Worm (Caenorhabditis elegans) whole organism, young adult: ENCODE results near the gene ten-1.
A peak's percentile ranks its signal among the peaks of the same experiment; 100 is the strongest.

Experiments
- B0019.2 ChIP-seq: fragments of 200-800 bp; sonication (Bioruptor generic); conservative IDR thresholded peaks from 2 replicates; pipeline ENCODE4 v1.3.6; 2022; ENCODE audit warnings: missing genetic modification reagents, missing genetic modification characterization, missing compliant biosample characterization
- C17E4.6 ChIP-seq: fragments of 200-800 bp; sonication (Bioruptor generic); IDR thresholded peaks from 2 replicates; pipeline ENCODE4 v1.3.6; 2022; ENCODE audit warnings: missing genetic modification reagents, missing genetic modification characterization, missing compliant biosample characterization
- F22D6.2 ChIP-seq: sonication (generic microtip); optimal IDR thresholded peaks from 2 replicates; lab custom pipeline; 2016; ENCODE audit warnings: mild to moderate bottlenecking, missing genetic modification characterization, missing compliant biosample characterization
- F49E8.2 ChIP-seq: sonication (generic microtip); optimal IDR thresholded peaks from 3 replicates; lab custom pipeline; 2017; ENCODE audit warnings: missing genetic modification characterization, mild to moderate bottlenecking, missing compliant biosample characterization, antibody characterized with exemption, moderate library complexity; ENCODE audit not compliant: insufficient read depth
- F55B11.4 ChIP-seq: sonication (generic microtip); optimal IDR thresholded peaks from 2 replicates; lab custom pipeline; 2016; ENCODE audit warnings: missing compliant biosample characterization, missing genetic modification characterization, borderline replicate concordance; ENCODE audit not compliant: insufficient read depth
- K11D2.4 ChIP-seq: fragments of 200-800 bp; sonication (Bioruptor generic); IDR thresholded peaks from 2 replicates; pipeline ENCODE4 v1.3.6; 2022; ENCODE audit warnings: missing genetic modification reagents, missing genetic modification characterization, missing compliant biosample characterization
- Y56A3A.18 ChIP-seq: fragments of 200-800 bp; sonication (Bioruptor generic); IDR thresholded peaks from 2 replicates; pipeline ENCODE4 v1.3.6; 2022; ENCODE audit warnings: missing genetic modification reagents, missing genetic modification characterization, missing compliant biosample characterization
- Y95B8A.8 ChIP-seq: fragments of 200-800 bp; sonication (Bioruptor generic); IDR thresholded peaks from 2 replicates; pipeline ENCODE4 v1.3.6; 2022; ENCODE audit warnings: missing genetic modification reagents, missing genetic modification characterization, missing compliant biosample characterization
- aptf-3 ChIP-seq: fragments of 200-800 bp; sonication (Bioruptor generic); IDR thresholded peaks from 2 replicates; pipeline ENCODE4 v1.3.6; 2022; ENCODE audit warnings: missing genetic modification characterization, missing compliant biosample characterization
- atf-7 ChIP-seq: sonication (generic microtip); optimal IDR thresholded peaks from 2 replicates; lab custom pipeline; 2017; ENCODE audit warnings: mild to moderate bottlenecking, missing genetic modification characterization, missing compliant biosample characterization
- attf-3 ChIP-seq: fragments of 200-800 bp; sonication (Bioruptor generic); conservative IDR thresholded peaks from 2 replicates; pipeline ENCODE4 v1.3.6; 2022; ENCODE audit warnings: missing genetic modification reagents, missing genetic modification characterization, missing compliant biosample characterization
- attf-6 ChIP-seq: fragments of 200-800 bp; sonication (Bioruptor generic); IDR thresholded peaks from 2 replicates; pipeline ENCODE4 v1.3.6; 2022; ENCODE audit warnings: missing genetic modification reagents, missing genetic modification characterization, missing compliant biosample characterization
- cebp-2 ChIP-seq: fragments of 200-800 bp; sonication (Bioruptor generic); IDR thresholded peaks from 2 replicates; pipeline ENCODE4 v1.3.6; 2022; ENCODE audit warnings: missing genetic modification characterization, missing compliant biosample characterization
- ceh-58 ChIP-seq: fragments of 200-800 bp; sonication (Bioruptor generic); IDR thresholded peaks from 2 replicates; pipeline ENCODE4 v1.3.6; 2022; ENCODE audit warnings: missing genetic modification characterization, missing compliant biosample characterization
- ceh-91 ChIP-seq: fragments of 200-800 bp; sonication (Bioruptor generic); IDR thresholded peaks from 2 replicates; pipeline ENCODE4 v1.3.6; 2022; ENCODE audit warnings: missing genetic modification reagents, missing genetic modification characterization, missing compliant biosample characterization
- dpl-1 ChIP-seq: fragments of 150-350 bp; optimal IDR thresholded peaks from 2 replicates; lab custom pipeline; 2014; ENCODE audit warnings: missing biosample characterization, missing genetic modification reagents, missing genetic modification characterization
- egrh-3 ChIP-seq: fragments of 200-800 bp; sonication (Bioruptor generic); IDR thresholded peaks from 2 replicates; pipeline ENCODE4 v1.3.6; 2022; ENCODE audit warnings: missing genetic modification reagents, missing genetic modification characterization, missing compliant biosample characterization
- fkh-3 ChIP-seq: sonication (generic microtip); optimal IDR thresholded peaks from 2 replicates; lab custom pipeline; 2016; ENCODE audit warnings: mild to moderate bottlenecking, missing genetic modification characterization, missing compliant biosample characterization
- hlh-12 ChIP-seq: sonication (generic microtip); optimal IDR thresholded peaks from 2 replicates; lab custom pipeline; 2016; ENCODE audit warnings: missing genetic modification characterization, missing compliant biosample characterization
- hsf-1 ChIP-seq: fragments of 200-800 bp; sonication (Bioruptor generic); IDR thresholded peaks from 2 replicates; pipeline ENCODE4 v1.3.6; 2022; ENCODE audit warnings: missing genetic modification reagents, missing genetic modification characterization, missing compliant biosample characterization
- lin-26 ChIP-seq: fragments of 200-800 bp; sonication (Bioruptor generic); IDR thresholded peaks from 2 replicates; pipeline ENCODE4 v1.3.6; 2022; ENCODE audit warnings: missing genetic modification reagents, missing genetic modification characterization, missing compliant biosample characterization
- lin-54 ChIP-seq: fragments of 200-800 bp; sonication (Bioruptor generic); optimal IDR thresholded peaks from 2 replicates; lab custom pipeline; 2018; ENCODE audit warnings: mild to moderate bottlenecking, missing genetic modification characterization, missing compliant biosample characterization
- lir-1 ChIP-seq: fragments of 200-800 bp; sonication (Bioruptor generic); conservative IDR thresholded peaks from 2 replicates; pipeline ENCODE4 v1.3.6; 2022; ENCODE audit warnings: missing genetic modification reagents, missing genetic modification characterization, missing compliant biosample characterization
- madf-10 ChIP-seq: sonication (generic microtip); optimal IDR thresholded peaks from 2 replicates; lab custom pipeline; 2016; ENCODE audit warnings: mild to moderate bottlenecking, missing genetic modification characterization, missing compliant biosample characterization
- madf-6 ChIP-seq: fragments of 200-800 bp; sonication (Bioruptor generic); IDR thresholded peaks from 2 replicates; pipeline ENCODE4 v1.3.6; 2022; ENCODE audit warnings: missing genetic modification reagents, missing genetic modification characterization, missing compliant biosample characterization
- madf-8 ChIP-seq: fragments of 200-800 bp; sonication (Bioruptor generic); conservative IDR thresholded peaks from 2 replicates; pipeline ENCODE4 v1.3.6; 2022; ENCODE audit warnings: missing genetic modification reagents, missing genetic modification characterization, missing compliant biosample characterization
- mel-28 ChIP-seq: sonication (generic microtip); optimal IDR thresholded peaks from 2 replicates; lab custom pipeline; 2016; ENCODE audit warnings: borderline replicate concordance, mild to moderate bottlenecking, missing genetic modification characterization, missing compliant biosample characterization
- nfya-1 ChIP-seq: sonication (generic microtip); optimal IDR thresholded peaks from 2 replicates; lab custom pipeline; 2017; ENCODE audit warnings: antibody characterized with exemption, missing compliant biosample characterization, missing genetic modification characterization, borderline replicate concordance; ENCODE audit not compliant: insufficient read depth
- nfya-2 ChIP-seq: fragments of 200-800 bp; sonication (Bioruptor generic); IDR thresholded peaks from 2 replicates; pipeline ENCODE4 v1.3.6; 2022; ENCODE audit warnings: missing genetic modification reagents, missing genetic modification characterization, missing compliant biosample characterization
- nhr-179 ChIP-seq: sonication (generic microtip); optimal IDR thresholded peaks from 2 replicates; lab custom pipeline; 2016; ENCODE audit warnings: mild to moderate bottlenecking, missing genetic modification characterization, missing compliant biosample characterization
- pha-4 ChIP-seq: fragments of 150-350 bp; sonication (generic microtip); optimal IDR thresholded peaks from 2 replicates; lab custom pipeline; 2014; ENCODE audit warnings: missing biosample characterization, missing genetic modification reagents, missing genetic modification characterization
- rcor-1 ChIP-seq: fragments of 200-800 bp; sonication (Bioruptor generic); IDR thresholded peaks from 2 replicates; pipeline ENCODE4 v1.3.6; 2022; ENCODE audit warnings: missing genetic modification reagents, missing genetic modification characterization, missing compliant biosample characterization
- repo-1 ChIP-seq: sonication (generic microtip); optimal IDR thresholded peaks from 2 replicates; lab custom pipeline; 2017; ENCODE audit warnings: mild to moderate bottlenecking, missing genetic modification characterization, missing compliant biosample characterization
- snpc-3.4 ChIP-seq: sonication (generic microtip); optimal IDR thresholded peaks from 2 replicates; lab custom pipeline; 2017; ENCODE audit warnings: missing genetic modification characterization, mild to moderate bottlenecking, missing compliant biosample characterization, antibody characterized with exemption, moderate library complexity, missing genotype, missing genetic modification reagents
- somi-1 ChIP-seq: fragments of 200-800 bp; sonication (Bioruptor generic); optimal IDR thresholded peaks from 2 replicates; lab custom pipeline; 2018; ENCODE audit warnings: mild to moderate bottlenecking, missing genetic modification characterization, missing compliant biosample characterization
- ztf-18 ChIP-seq: sonication (generic microtip); optimal IDR thresholded peaks from 2 replicates; lab custom pipeline; 2016; ENCODE audit warnings: missing genotype, mild to moderate bottlenecking, missing genetic modification characterization, missing compliant biosample characterization
- ztf-25 ChIP-seq: fragments of 200-800 bp; sonication (Bioruptor generic); IDR thresholded peaks from 2 replicates; pipeline ENCODE4 v1.3.6; 2022; ENCODE audit warnings: missing genetic modification reagents, missing genetic modification characterization, missing compliant biosample characterization
- ztf-26 ChIP-seq: sonication (generic microtip); optimal IDR thresholded peaks from 2 replicates; lab custom pipeline; 2017; ENCODE audit warnings: missing genetic modification characterization, missing compliant biosample characterization
- ztf-28 ChIP-seq: fragments of 200-800 bp; sonication (Bioruptor generic); IDR thresholded peaks from 2 replicates; pipeline ENCODE4 v1.3.6; 2022; ENCODE audit warnings: missing genetic modification reagents, missing genetic modification characterization, missing compliant biosample characterization
- ztf-3 ChIP-seq: fragments of 200-800 bp; sonication (Bioruptor generic); optimal IDR thresholded peaks from 2 replicates; lab custom pipeline; 2018; ENCODE audit warnings: mild to moderate bottlenecking, missing genetic modification characterization, missing compliant biosample characterization
- ztf-6 ChIP-seq: fragments of 200-800 bp; sonication (Bioruptor generic); IDR thresholded peaks from 2 replicates; pipeline ENCODE4 v1.3.6; 2022; ENCODE audit warnings: missing genetic modification reagents, missing genetic modification characterization, missing compliant biosample characterization

ten-1 gene

DNA sequence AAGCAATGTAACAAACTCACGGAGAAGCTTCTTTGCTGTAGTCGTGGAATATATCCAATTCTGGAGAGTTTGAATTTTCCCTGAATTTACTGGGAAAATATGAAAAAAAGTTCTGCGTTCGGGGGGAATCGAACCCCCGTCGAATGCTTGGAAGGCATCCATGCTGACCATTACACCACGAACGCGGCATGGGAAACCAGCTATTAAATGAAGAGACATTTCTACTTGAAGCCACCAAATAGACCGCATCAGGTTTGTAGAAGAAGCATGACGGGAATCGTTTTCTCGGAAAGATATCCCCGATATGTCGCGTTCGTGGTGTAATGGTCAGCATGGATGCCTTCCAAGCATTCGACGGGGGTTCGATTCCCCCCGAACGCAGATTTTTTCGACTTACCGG lies 67.8 kb downstream of the ten-1 start (continued):
- no peak for TF ChIP-seq attf-3
- TF ChIP-seq madf-10 (tag; lab: Kevin White, UChicago), result peak; percentile 5
- no peak for TF ChIP-seq Y95B8A.8 (GFP tag; lab: Robert Waterston, UW)
- no peak for TF ChIP-seq B0019.2 (GFP tag; lab: Robert Waterston, UW)
- peak; percentile 19; the same call in 1 of the 2 replicates for TF ChIP-seq rcor-1
- peak; percentile 81 for TF ChIP-seq lin-26 (GFP tag; lab: Robert Waterston, UW)
- TF ChIP-seq repo-1 (tag; lab: Kevin White, UChicago), result no peak
- no peak for TF ChIP-seq nfya-2 (GFP tag; lab: Robert Waterston, UW)
- no peak for TF ChIP-seq nhr-179
- TF ChIP-seq mel-28 (tag; lab: Kevin White, UChicago), result no peak
- peak; percentile 8 for TF ChIP-seq snpc-3.4 (tag; lab: Kevin White, UChicago)
- 0 out of 2 replicates have a peak, but pooled peaks have one; percentile 3 for TF ChIP-seq ceh-58 (GFP tag; lab: Robert Waterston, UW)
- TF ChIP-seq somi-1 (GFP tag; lab: Kevin White, UChicago), result no peak
- TF ChIP-seq madf-6 (GFP tag; lab: Robert Waterston, UW), result peak; percentile 32; the same call in 1 of the 2 replicates
- no peak for TF ChIP-seq ztf-6 (GFP tag; lab: Robert Waterston, UW)
- no peak for TF ChIP-seq pha-4 (tag; lab: Kevin White, UChicago)
- TF ChIP-seq F22D6.2 (tag; lab: Kevin White, UChicago), result no peak
- no peak for TF ChIP-seq ztf-3 (GFP tag; lab: Kevin White, UChicago)
- no peak for TF ChIP-seq dpl-1 (GFP tag; lab: Kevin White, UChicago)
- TF ChIP-seq fkh-3 (tag; lab: Kevin White, UChicago), result no peak
- TF ChIP-seq ceh-91, result no peak
- TF ChIP-seq ztf-18, result peak; percentile 44
- no peak for TF ChIP-seq F49E8.2 (tag; lab: Kevin White, UChicago)
- TF ChIP-seq lin-54 (GFP tag; lab: Kevin White, UChicago), result peak; percentile 15
- no peak for TF ChIP-seq madf-8 (GFP tag; lab: Robert Waterston, UW)
- no peak for TF ChIP-seq atf-7 (tag; lab: Kevin White, UChicago)
- no peak for TF ChIP-seq Y56A3A.18
- no peak for TF ChIP-seq F55B11.4 (tag; lab: Kevin White, UChicago)
- no peak for TF ChIP-seq C17E4.6 (GFP tag; lab: Robert Waterston, UW)
- TF ChIP-seq ztf-26, result peak; percentile 26
- no peak for TF ChIP-seq hsf-1
- TF ChIP-seq ztf-28 (GFP tag; lab: Robert Waterston, UW), result no peak
- no peak for TF ChIP-seq aptf-3 (GFP tag; lab: Robert Waterston, UW)
- TF ChIP-seq K11D2.4, result no peak
- TF ChIP-seq attf-6 (GFP tag; lab: Robert Waterston, UW), result peak; percentile 53; the same call in 1 of the 2 replicates
- TF ChIP-seq lir-1 (GFP tag; lab: Robert Waterston, UW), result no peak
- no peak for TF ChIP-seq nfya-1 (tag; lab: Kevin White, UChicago)
- TF ChIP-seq egrh-3 (GFP tag; lab: Robert Waterston, UW), result no peak
- TF ChIP-seq cebp-2 (GFP tag; lab: Robert Waterston, UW), result no peak
- 0 out of 2 replicates have a peak, but pooled peaks have one; percentile 7 for TF ChIP-seq ztf-25 (GFP tag; lab: Robert Waterston, UW)
- TF ChIP-seq hlh-12 (tag; lab: Kevin White, UChicago), result no peak
- TF ChIP-seq, all 124 proteins: peak for 40
